Fruit fly (Drosophila melanogaster) whole organism, embryonic: ENCODE data around the gene ich.
A peak's percentile ranks its signal among the peaks of the same experiment; 100 is the strongest.

Source experiments
- Abd-B ChIP-seq: fragments of 200-800 bp; sonication (Bioruptor generic); optimal IDR thresholded peaks from 2 replicates; lab custom pipeline; 2018; ENCODE audit warnings: missing biosample characterization, mild to moderate bottlenecking, missing genetic modification characterization, moderate library complexity
- Asciz ChIP-seq: fragments of 200-800 bp; sonication (Bioruptor generic); optimal IDR thresholded peaks from 2 replicates; lab custom pipeline; 2017; ENCODE audit warnings: missing biosample characterization, mild to moderate bottlenecking, missing genetic modification characterization, missing genetic modification reagents
- Bgb ChIP-seq: fragments of 200-800 bp; sonication (Bioruptor generic); IDR thresholded peaks from 2 replicates; pipeline ENCODE4 v1.3.6; 2022; ENCODE audit warnings: missing biosample characterization, missing genetic modification characterization; ENCODE audit not compliant: partially characterized antibody
- CG10209 ChIP-seq: fragments of 200-800 bp; sonication (Bioruptor generic); optimal IDR thresholded peaks from 3 replicates; lab custom pipeline; 2017; ENCODE audit warnings: missing biosample characterization, mild to moderate bottlenecking, missing genetic modification characterization, missing genetic modification reagents
- CG10959 ChIP-seq: fragments of 200-800 bp; sonication (Bioruptor generic); IDR thresholded peaks from 2 replicates; pipeline ENCODE4 v1.3.6; 2022; ENCODE audit warnings: missing biosample characterization, missing genetic modification characterization
- CG11247 ChIP-seq: fragments of 200-800 bp; sonication (Bioruptor generic); IDR thresholded peaks from 2 replicates; pipeline ENCODE4 v1.3.6; 2022; ENCODE audit warnings: missing biosample characterization, missing genetic modification characterization
- CG12104 ChIP-seq: fragments of 200-800 bp; sonication (Bioruptor generic); optimal IDR thresholded peaks from 3 replicates; lab custom pipeline; 2016; ENCODE audit warnings: missing biosample characterization, missing genetic modification characterization
- CG13624 ChIP-seq: fragments of 200-800 bp; sonication (Bioruptor generic); optimal IDR thresholded peaks from 2 replicates; lab custom pipeline; 2016; ENCODE audit warnings: missing biosample characterization, missing genetic modification characterization
- CG15601 ChIP-seq: fragments of 200-800 bp; sonication (Bioruptor generic); optimal IDR thresholded peaks from 3 replicates; lab custom pipeline; 2019; ENCODE audit warnings: missing biosample characterization, mild to moderate bottlenecking, missing genetic modification characterization, moderate library complexity
- CG15696 ChIP-seq: fragments of 200-800 bp; sonication (Bioruptor generic); optimal IDR thresholded peaks from 2 replicates; lab custom pipeline; 2019; ENCODE audit warnings: missing biosample characterization, mild to moderate bottlenecking, missing genetic modification characterization, moderate library complexity
- CG16863 ChIP-seq: fragments of 200-800 bp; sonication (Bioruptor generic); optimal IDR thresholded peaks from 3 replicates; lab custom pipeline; 2016; ENCODE audit warnings: missing biosample characterization, missing genetic modification characterization
- CG17328 ChIP-seq: fragments of 200-800 bp; sonication (Bioruptor generic); IDR thresholded peaks from 2 replicates; pipeline ENCODE4 v1.3.6; 2022; ENCODE audit warnings: missing biosample characterization, missing genetic modification characterization
- CG17568 ChIP-seq: fragments of 200-800 bp; sonication (Bioruptor generic); optimal IDR thresholded peaks from 2 replicates; lab custom pipeline; 2018; ENCODE audit warnings: missing biosample characterization, mild to moderate bottlenecking, missing genetic modification characterization, moderate library complexity
- CG30403 ChIP-seq: fragments of 200-800 bp; sonication (Bioruptor generic); optimal IDR thresholded peaks from 3 replicates; lab custom pipeline; 2016; ENCODE audit warnings: missing biosample characterization, missing genetic modification characterization
- CG32532 ChIP-seq: fragments of 200-800 bp; sonication (Bioruptor generic); IDR thresholded peaks from 2 replicates; pipeline ENCODE4 v1.3.6; 2022; ENCODE audit warnings: missing biosample characterization, missing genetic modification characterization
- CG32767 ChIP-seq: fragments of 200-800 bp; sonication (Bioruptor generic); IDR thresholded peaks from 2 replicates; pipeline ENCODE4 v1.3.6; 2022; ENCODE audit warnings: missing biosample characterization, missing genetic modification characterization
- CG33213 ChIP-seq: fragments of 200-800 bp; sonication (Bioruptor generic); optimal IDR thresholded peaks from 3 replicates; lab custom pipeline; 2016; ENCODE audit warnings: missing biosample characterization, missing genetic modification characterization
- CG4282 ChIP-seq: fragments of 200-800 bp; sonication (Bioruptor generic); optimal IDR thresholded peaks from 2 replicates; lab custom pipeline; 2016; ENCODE audit warnings: missing biosample characterization, missing genetic modification characterization
- CG4820 ChIP-seq: fragments of 200-800 bp; sonication (Bioruptor generic); optimal IDR thresholded peaks from 3 replicates; lab custom pipeline; 2016; ENCODE audit warnings: missing biosample characterization, missing genetic modification characterization
- CG6654 ChIP-seq: fragments of 200-800 bp; sonication (Bioruptor generic); optimal IDR thresholded peaks from 2 replicates; lab custom pipeline; 2017; ENCODE audit warnings: missing biosample characterization, mild to moderate bottlenecking, missing genetic modification characterization
- CG6765 ChIP-seq: fragments of 200-800 bp; sonication (Bioruptor generic); optimal IDR thresholded peaks from 3 replicates; lab custom pipeline; 2017; ENCODE audit warnings: missing biosample characterization, mild to moderate bottlenecking, missing genetic modification characterization
- CG7271 ChIP-seq: fragments of 200-800 bp; sonication (Bioruptor generic); optimal IDR thresholded peaks from 2 replicates; lab custom pipeline; 2018; ENCODE audit warnings: missing biosample characterization, mild to moderate bottlenecking, missing genetic modification characterization, moderate library complexity
- CG7839 ChIP-seq: fragments of 200-800 bp; sonication (Bioruptor generic); optimal IDR thresholded peaks from 3 replicates; lab custom pipeline; 2018; ENCODE audit warnings: missing biosample characterization, mild to moderate bottlenecking, missing genetic modification characterization, moderate library complexity
- CG8359 ChIP-seq: fragments of 200-800 bp; sonication (Bioruptor generic); optimal IDR thresholded peaks from 2 replicates; lab custom pipeline; 2017; ENCODE audit warnings: missing biosample characterization, mild to moderate bottlenecking, missing genetic modification characterization, borderline replicate concordance
- CG9215 ChIP-seq: fragments of 200-800 bp; sonication (Bioruptor generic); IDR thresholded peaks from 2 replicates; pipeline ENCODE4 v1.3.6; 2022; ENCODE audit warnings: missing biosample characterization, missing genetic modification characterization
- CG9817 ChIP-seq: fragments of 200-800 bp; sonication (Bioruptor generic); optimal IDR thresholded peaks from 2 replicates; lab custom pipeline; 2018; ENCODE audit warnings: missing biosample characterization, mild to moderate bottlenecking, missing genetic modification characterization, moderate library complexity
- CkIIα-i1 ChIP-seq: fragments of 200-800 bp; sonication (Bioruptor generic); IDR thresholded peaks from 2 replicates; pipeline ENCODE4 v1.3.6; 2022; ENCODE audit warnings: missing biosample characterization, missing genetic modification characterization
- Dp ChIP-seq: fragments of 200-800 bp; sonication (Bioruptor generic); optimal IDR thresholded peaks from 2 replicates; lab custom pipeline; 2018; ENCODE audit warnings: missing biosample characterization, mild to moderate bottlenecking, missing genetic modification characterization, moderate library complexity
- Fer2 ChIP-seq: fragments of 200-800 bp; sonication (Bioruptor generic); optimal IDR thresholded peaks from 2 replicates; lab custom pipeline; 2018; ENCODE audit warnings: missing biosample characterization, mild to moderate bottlenecking, missing genetic modification characterization, moderate library complexity
- MBD-R2 ChIP-seq: fragments of 200-800 bp; sonication (Bioruptor generic); IDR thresholded peaks from 2 replicates; pipeline ENCODE4 v1.3.6; 2022; ENCODE audit warnings: missing biosample characterization, missing genetic modification characterization
- PHDP ChIP-seq: fragments of 200-800 bp; sonication (Bioruptor generic); optimal IDR thresholded peaks from 3 replicates; lab custom pipeline; 2018; ENCODE audit warnings: missing biosample characterization, mild to moderate bottlenecking, missing genetic modification characterization, moderate library complexity
- Spps ChIP-seq: fragments of 200-800 bp; sonication (Bioruptor generic); optimal IDR thresholded peaks from 2 replicates; lab custom pipeline; 2018; ENCODE audit warnings: missing biosample characterization, mild to moderate bottlenecking, missing genetic modification characterization
- TFAM ChIP-seq: fragments of 200-800 bp; sonication (Bioruptor generic); optimal IDR thresholded peaks from 2 replicates; lab custom pipeline; 2017; ENCODE audit warnings: missing biosample characterization, missing genetic modification characterization, inconsistent platforms
- ap ChIP-seq: fragments of 200-800 bp; sonication (Bioruptor generic); IDR thresholded peaks from 2 replicates; pipeline ENCODE4 v1.3.6; 2022; ENCODE audit warnings: missing biosample characterization, missing genetic modification characterization
- ara ChIP-seq: fragments of 200-800 bp; sonication (Bioruptor generic); IDR thresholded peaks from 2 replicates; pipeline ENCODE4 v1.3.6; 2022; ENCODE audit warnings: missing biosample characterization, missing genetic modification characterization
- ato ChIP-seq: fragments of 200-800 bp; sonication (Bioruptor generic); IDR thresholded peaks from 2 replicates; pipeline ENCODE4 v1.3.6; 2022; ENCODE audit warnings: missing biosample characterization, missing genetic modification characterization; ENCODE audit not compliant: partially characterized antibody
- bbx ChIP-seq: fragments of 200-800 bp; sonication (Bioruptor generic); IDR thresholded peaks from 2 replicates; pipeline ENCODE4 v1.3.6; 2022; ENCODE audit warnings: missing biosample characterization, missing genetic modification characterization; ENCODE audit not compliant: partially characterized antibody
- cwo ChIP-seq: fragments of 200-800 bp; sonication (Bioruptor generic); optimal IDR thresholded peaks from 3 replicates; lab custom pipeline; 2017; ENCODE audit warnings: missing biosample characterization, missing genetic modification characterization, mild to moderate bottlenecking, moderate library complexity, missing genetic modification reagents
- dimm ChIP-seq: fragments of 200-800 bp; sonication (Bioruptor generic); IDR thresholded peaks from 2 replicates; pipeline ENCODE4 v1.3.6; 2022; ENCODE audit warnings: missing biosample characterization, missing genetic modification characterization
- gce ChIP-seq: fragments of 200-800 bp; sonication (Bioruptor generic); IDR thresholded peaks from 3 replicates; pipeline ENCODE4 v1.3.6; 2022; ENCODE audit warnings: missing biosample characterization, missing genetic modification characterization
- her ChIP-seq: fragments of 200-800 bp; sonication (Bioruptor generic); optimal IDR thresholded peaks from 2 replicates; lab custom pipeline; 2016; ENCODE audit warnings: missing biosample characterization, missing genetic modification characterization
- inv ChIP-seq: fragments of 200-800 bp; sonication (Bioruptor generic); IDR thresholded peaks from 2 replicates; pipeline ENCODE4 v1.3.6; 2022; ENCODE audit warnings: missing biosample characterization, missing genetic modification characterization; ENCODE audit not compliant: partially characterized antibody
- jigr1 ChIP-seq: fragments of 200-800 bp; sonication (Bioruptor generic); IDR thresholded peaks from 3 replicates; pipeline ENCODE4 v1.3.6; 2022; ENCODE audit warnings: missing biosample characterization, missing genetic modification characterization
- kah ChIP-seq: fragments of 200-800 bp; sonication (Bioruptor generic); optimal IDR thresholded peaks from 2 replicates; lab custom pipeline; 2018; ENCODE audit warnings: missing biosample characterization, mild to moderate bottlenecking, missing genetic modification characterization
- maf-S ChIP-seq: fragments of 200-800 bp; sonication (Bioruptor generic); optimal IDR thresholded peaks from 2 replicates; lab custom pipeline; 2016; ENCODE audit warnings: missing biosample characterization, missing genetic modification characterization
- mld ChIP-seq: fragments of 200-800 bp; sonication (Bioruptor generic); IDR thresholded peaks from 3 replicates; pipeline ENCODE4 v1.3.6; 2022; ENCODE audit warnings: missing biosample characterization, missing genetic modification characterization; ENCODE audit not compliant: partially characterized antibody
- pnt ChIP-seq: fragments of 200-800 bp; sonication (Bioruptor generic); optimal IDR thresholded peaks from 3 replicates; lab custom pipeline; 2016; ENCODE audit warnings: missing biosample characterization, missing genetic modification characterization
- pros ChIP-seq: fragments of 200-800 bp; sonication (Bioruptor generic); optimal IDR thresholded peaks from 3 replicates; lab custom pipeline; 2019; ENCODE audit warnings: missing biosample characterization, mild to moderate bottlenecking, missing genetic modification characterization, moderate library complexity
- row ChIP-seq: fragments of 200-800 bp; sonication (Bioruptor generic); IDR thresholded peaks from 3 replicates; pipeline ENCODE4 v1.3.6; 2022; ENCODE audit warnings: missing biosample characterization, missing genetic modification characterization
- slbo ChIP-seq: fragments of 200-800 bp; sonication (Bioruptor generic); IDR thresholded peaks from 2 replicates; pipeline ENCODE4 v1.3.6; 2022; ENCODE audit warnings: missing biosample characterization, missing genetic modification characterization
- sqz ChIP-seq: fragments of 200-800 bp; sonication (Bioruptor generic); optimal IDR thresholded peaks from 3 replicates; lab custom pipeline; 2018; ENCODE audit warnings: missing biosample characterization, mild to moderate bottlenecking, missing genetic modification characterization

ich gene

DNA sequence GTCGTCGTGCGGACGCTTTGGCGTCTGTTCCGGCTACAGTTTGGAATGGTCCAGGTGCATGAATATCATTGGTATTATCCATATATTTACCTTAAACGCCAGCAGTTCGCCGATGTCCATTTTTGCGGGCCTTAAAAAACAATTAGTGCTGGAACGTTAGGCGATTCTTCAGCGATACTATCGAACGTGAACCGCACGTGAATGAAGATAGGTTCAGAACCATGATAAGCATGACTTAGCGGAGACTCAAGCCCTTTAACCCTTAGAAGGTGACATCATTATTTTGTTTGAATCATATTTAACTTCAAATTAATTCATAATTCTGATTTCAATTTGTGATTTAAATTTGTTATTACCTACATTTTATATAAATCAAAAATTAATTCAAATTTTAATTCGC is 18.0 kb downstream of the ich start, which contains the start of gene CG11964 (continued):
- TF ChIP-seq CG32532 (GFP tag; lab: Robert Waterston, UW), result peak; percentile 78
- TF ChIP-seq CkIIα-i1 (GFP tag; lab: Robert Waterston, UW), result no peak
- TF ChIP-seq bbx (GFP tag; lab: Robert Waterston, UW), result peak; percentile 100
- peak; percentile 49 for TF ChIP-seq PHDP (tag; lab: Kevin White, UChicago)
- peak; percentile 43 for TF ChIP-seq CG9215 (GFP tag; lab: Robert Waterston, UW)
- peak; percentile 91 for TF ChIP-seq row (GFP tag; lab: Robert Waterston, UW)
- TF ChIP-seq gce (GFP tag; lab: Robert Waterston, UW), result no peak
- peak; percentile 100 for TF ChIP-seq CG10959
- peak; percentile 99 for TF ChIP-seq cwo
- TF ChIP-seq CG13624 (GFP tag; lab: Kevin White, UChicago), result peak; percentile 67
- no peak for TF ChIP-seq TFAM (GFP tag; lab: Kevin White, UChicago)
- no peak for TF ChIP-seq Spps (tag; lab: Kevin White, UChicago)
- TF ChIP-seq Bgb (GFP tag; lab: Robert Waterston, UW), result peak; percentile 100
- TF ChIP-seq CG4820 (GFP tag; lab: Kevin White, UChicago), result peak; percentile 36
- no peak for TF ChIP-seq CG6654 (GFP tag; lab: Kevin White, UChicago)
- TF ChIP-seq slbo (GFP tag; lab: Robert Waterston, UW), result peak; percentile 84
- no peak for TF ChIP-seq Fer2
- peak; percentile 25 for TF ChIP-seq CG11247
- no peak for TF ChIP-seq jigr1 (GFP tag; lab: Robert Waterston, UW)
- peak; percentile 95 for TF ChIP-seq MBD-R2 (GFP tag; lab: Robert Waterston, UW)
- no peak for TF ChIP-seq ap (GFP tag; lab: Robert Waterston, UW)
- TF ChIP-seq CG9817 (tag; lab: Kevin White, UChicago), result peak; percentile 46
- no peak for TF ChIP-seq kah (GFP tag; lab: Kevin White, UChicago)
- TF ChIP-seq Asciz (GFP tag; lab: Kevin White, UChicago), result no peak
- peak; percentile 73 for TF ChIP-seq Dp (GFP tag; lab: Kevin White, UChicago)
- no peak for TF ChIP-seq dimm
- peak; percentile 11 for TF ChIP-seq CG15696 (tag; lab: Kevin White, UChicago)
- no peak for TF ChIP-seq CG7271 (tag; lab: Kevin White, UChicago)
- peak; percentile 87 for TF ChIP-seq CG33213 (GFP tag; lab: Kevin White, UChicago)
- no peak for TF ChIP-seq CG8359 (GFP tag; lab: Kevin White, UChicago)
- peak; percentile 97 for TF ChIP-seq ato (GFP tag; lab: Robert Waterston, UW)
- TF ChIP-seq CG6765 (GFP tag; lab: Kevin White, UChicago), result no peak
- TF ChIP-seq CG10209 (GFP tag; lab: Kevin White, UChicago), result peak; percentile 36
- TF ChIP-seq CG15601 (tag; lab: Kevin White, UChicago), result peak; percentile 39
- TF ChIP-seq Abd-B, result peak; percentile 69
- TF ChIP-seq pros (GFP tag; lab: Kevin White, UChicago), result no peak
- TF ChIP-seq CG4282 (GFP tag; lab: Kevin White, UChicago), result peak; percentile 19
- TF ChIP-seq mld (GFP tag; lab: Robert Waterston, UW), result peak; percentile 97
- peak; percentile 54 for TF ChIP-seq her
- TF ChIP-seq CG12104 (GFP tag; lab: Kevin White, UChicago), result no peak
- TF ChIP-seq ara, result no peak
- TF ChIP-seq CG17328 (GFP tag; lab: Robert Waterston, UW), result no peak
- peak; percentile 41 for TF ChIP-seq pnt (GFP tag; lab: Kevin White, UChicago)
- TF ChIP-seq CG17568 (GFP tag; lab: Kevin White, UChicago), result no peak
- TF ChIP-seq CG7839 (tag; lab: Kevin White, UChicago), result peak; percentile 55
- TF ChIP-seq CG16863 (GFP tag; lab: Kevin White, UChicago), result peak; percentile 61
- TF ChIP-seq CG32767 (GFP tag; lab: Robert Waterston, UW), result no peak
- peak; percentile 58 for TF ChIP-seq CG30403 (GFP tag; lab: Kevin White, UChicago)
- no peak for TF ChIP-seq sqz
- TF ChIP-seq inv, result peak; percentile 100
- TF ChIP-seq maf-S (GFP tag; lab: Kevin White, UChicago), result peak; percentile 33
